Worm (Caenorhabditis elegans) whole organism, early embryonic: ENCODE data around the gene F57G9.3.
"Not testable (repeated sequence)": the region's sequence is repeated elsewhere in the genome, so short reads cannot be mapped to it uniquely, and the experiment has no call there.

Experiments used
- B0310.2 ChIP-seq: sonication (generic microtip); optimal IDR thresholded peaks from 2 replicates; lab custom pipeline; 2016; ENCODE audit warnings: mild to moderate bottlenecking, missing genetic modification characterization, missing compliant biosample characterization
- F13C5.2 ChIP-seq: sonication (generic microtip); optimal IDR thresholded peaks from 2 replicates; lab custom pipeline; 2017; ENCODE audit warnings: mild to moderate bottlenecking, missing genetic modification characterization, inconsistent platforms, missing compliant biosample characterization
- aly-1 ChIP-seq: sonication (generic microtip); optimal IDR thresholded peaks from 2 replicates; lab custom pipeline; 2016; ENCODE audit warnings: missing genetic modification characterization, missing compliant biosample characterization
- ama-1 ChIP-seq: fragments of 150-350 bp; optimal IDR thresholded peaks from 2 replicates; lab custom pipeline; 2014
- ceh-13 ChIP-seq: fragments of 200-800 bp; sonication (Bioruptor generic); optimal IDR thresholded peaks from 2 replicates; lab custom pipeline; 2018; ENCODE audit warnings: mild to moderate bottlenecking, missing genetic modification characterization, missing compliant biosample characterization
- ceh-36 ChIP-seq: sonication (generic microtip); optimal IDR thresholded peaks from 2 replicates; lab custom pipeline; 2016; ENCODE audit warnings: missing genetic modification characterization, inconsistent platforms, missing compliant biosample characterization
- flt-1 ChIP-seq: fragments of 200-800 bp; sonication (Bioruptor generic); IDR thresholded peaks from 2 replicates; pipeline ENCODE4 v1.3.6; 2022; ENCODE audit warnings: missing genetic modification characterization, missing compliant biosample characterization
- hmbx-1 ChIP-seq: sonication (generic microtip); optimal IDR thresholded peaks from 2 replicates; lab custom pipeline; 2016; ENCODE audit warnings: mild to moderate bottlenecking, missing genetic modification characterization, missing compliant biosample characterization
- hmg-4 ChIP-seq: fragments of 200-800 bp; sonication (Bioruptor generic); optimal IDR thresholded peaks from 2 replicates; lab custom pipeline; 2018; ENCODE audit warnings: mild to moderate bottlenecking, missing genetic modification characterization, missing compliant biosample characterization
- hnd-1 ChIP-seq: sonication (generic microtip); optimal IDR thresholded peaks from 2 replicates; lab custom pipeline; 2016; ENCODE audit warnings: missing genetic modification characterization, missing compliant biosample characterization
- pes-1 ChIP-seq: fragments of 200-800 bp; sonication (Bioruptor generic); IDR thresholded peaks from 2 replicates; pipeline ENCODE4 v1.3.6; 2022; ENCODE audit warnings: missing genetic modification reagents, missing genetic modification characterization, missing compliant biosample characterization
- scrt-1 ChIP-seq: fragments of 200-800 bp; sonication (Bioruptor generic); IDR thresholded peaks from 2 replicates; pipeline ENCODE4 v1.3.6; 2022; ENCODE audit warnings: missing genetic modification characterization, missing compliant biosample characterization
- sea-1 ChIP-seq: fragments of 200-800 bp; sonication (Bioruptor generic); conservative IDR thresholded peaks from 2 replicates; pipeline ENCODE4 v1.3.6; 2022; ENCODE audit warnings: missing genetic modification characterization, missing compliant biosample characterization
- tbx-11 ChIP-seq: fragments of 200-800 bp; sonication (Bioruptor generic); IDR thresholded peaks from 2 replicates; pipeline ENCODE4 v1.3.6; 2022; ENCODE audit warnings: missing genetic modification characterization, missing compliant biosample characterization
- tbx-37 ChIP-seq: fragments of 200-800 bp; sonication (Bioruptor generic); conservative IDR thresholded peaks from 2 replicates; pipeline ENCODE4 v1.3.6; 2022; ENCODE audit warnings: missing genetic modification reagents, missing genetic modification characterization, missing compliant biosample characterization
- tra-4 ChIP-seq: sonication (generic microtip); optimal IDR thresholded peaks from 2 replicates; lab custom pipeline; 2017; ENCODE audit warnings: missing genetic modification characterization, missing compliant biosample characterization

F57G9.3 gene

ce11 chrII:12444679-12445376 is 34.8 kb upstream of the F57G9.3 start, which contains the start of the genes W05H5.1 and pitr-6:
Gene W05H5.1, minus strand, starts transcription at chrII:12444779.
Gene pitr-6, plus strand, starts transcription at chrII:12445326.
- TF ChIP-seq F13C5.2 (tag; lab: Kevin White, UChicago) (no peak), flt-1 (GFP tag; lab: Robert Waterston, UW) (no peak)

DNA sequence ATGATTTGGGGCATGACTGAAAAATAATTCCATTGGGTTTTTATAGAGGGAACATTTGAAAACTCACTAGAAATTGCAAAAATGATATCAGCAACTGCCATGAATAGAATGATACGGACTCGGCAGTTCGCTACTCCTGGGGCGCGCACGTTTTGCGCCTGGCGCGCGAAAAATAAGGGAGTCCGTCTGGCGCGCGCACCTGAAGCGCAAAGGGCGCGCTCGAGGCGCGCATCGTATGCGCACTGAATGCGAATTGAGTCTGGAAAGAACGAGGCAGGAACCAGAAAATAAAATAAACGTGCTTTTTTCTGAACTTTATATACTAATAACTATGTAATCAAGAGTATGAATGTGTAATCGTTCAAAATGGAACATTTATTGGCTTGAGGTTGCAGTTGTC is 31.2 kb upstream of the F57G9.3 start, which contains the start of gene Y57A10C.10:
TSS of gene Y57A10C.10 (minus strand) at position 101 of the 400 bp plus-strand sequence.
- TF ChIP-seq hnd-1 (tag; lab: Kevin White, UChicago); tra-4 (tag; lab: Kevin White, UChicago); flt-1 (GFP tag; lab: Robert Waterston, UW): not testable (repeated sequence)

DNA sequence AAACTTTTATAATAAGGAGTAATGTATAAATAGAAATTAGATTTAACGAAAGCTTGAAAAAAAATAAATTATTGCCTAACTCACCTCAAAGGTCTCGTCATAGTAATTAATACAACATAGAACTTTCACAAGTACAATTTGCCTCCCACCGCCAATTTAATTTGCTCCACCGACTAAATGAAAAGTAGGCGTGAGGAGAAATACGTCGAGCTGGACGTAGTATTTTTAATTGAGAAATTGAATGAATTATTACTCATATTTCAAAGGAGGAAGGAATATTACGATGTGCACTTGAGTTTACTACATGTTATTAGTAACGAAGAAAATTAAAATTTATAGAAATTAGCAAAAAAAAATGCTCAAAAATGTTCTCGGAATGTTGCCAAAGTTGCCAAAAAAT is 28.4 kb upstream of the F57G9.3 start, which contains the start of gene Y57A10C.9:
TSS of gene Y57A10C.9 (minus strand) at position 101 of the 400 bp plus-strand sequence.
- TF ChIP-seq B0310.2 (tag; lab: Kevin White, UChicago) = no peak
- no peak for TF ChIP-seq hmg-4 (GFP tag; lab: Kevin White, UChicago)
- TF ChIP-seq hnd-1 (tag; lab: Kevin White, UChicago) = no peak
- no peak for TF ChIP-seq ceh-13 (GFP tag; lab: Kevin White, UChicago)
- no peak for TF ChIP-seq sea-1 (GFP tag; lab: Robert Waterston, UW)
- TF ChIP-seq flt-1 (GFP tag; lab: Robert Waterston, UW) = no peak
- TF ChIP-seq pes-1 = no peak
- no peak for TF ChIP-seq F13C5.2 (tag; lab: Kevin White, UChicago)
- TF ChIP-seq tbx-11 (GFP tag; lab: Robert Waterston, UW) = no peak
- no peak for TF ChIP-seq scrt-1 (GFP tag; lab: Robert Waterston, UW)
- TF ChIP-seq ceh-36 (tag; lab: Kevin White, UChicago) = no peak

DNA sequence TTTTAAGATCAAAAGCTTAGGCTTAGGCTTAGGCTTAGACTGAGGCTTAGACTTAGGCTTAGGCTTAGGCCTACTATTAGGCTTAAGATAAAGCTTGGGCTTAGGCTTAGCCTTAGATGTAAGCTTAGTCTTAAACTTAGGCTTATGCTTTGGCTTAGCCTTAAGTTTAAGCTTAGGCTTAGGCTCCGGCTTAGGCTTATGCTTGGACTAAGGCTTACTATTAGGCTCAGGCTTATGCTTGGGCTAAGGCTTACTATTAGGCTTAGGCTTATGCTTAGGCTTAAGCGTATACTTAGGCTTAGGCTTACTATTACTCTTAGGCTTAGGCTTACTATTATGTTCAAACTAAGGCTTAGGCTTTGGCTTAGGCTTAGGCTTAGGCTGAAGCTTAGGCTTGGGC is 26.7 kb upstream of the F57G9.3 start:
- TF ChIP-seq F13C5.2 (tag; lab: Kevin White, UChicago) = no peak
- TF ChIP-seq tbx-11 (GFP tag; lab: Robert Waterston, UW) = no peak
- no peak for TF ChIP-seq ceh-13 (GFP tag; lab: Kevin White, UChicago)
- peak; percentile 82 for TF ChIP-seq ceh-36 (tag; lab: Kevin White, UChicago)
- TF ChIP-seq sea-1 (GFP tag; lab: Robert Waterston, UW) = no peak
- TF ChIP-seq scrt-1 (GFP tag; lab: Robert Waterston, UW) = no peak
- TF ChIP-seq B0310.2 (tag; lab: Kevin White, UChicago) = no peak
- no peak for TF ChIP-seq ama-1

DNA sequence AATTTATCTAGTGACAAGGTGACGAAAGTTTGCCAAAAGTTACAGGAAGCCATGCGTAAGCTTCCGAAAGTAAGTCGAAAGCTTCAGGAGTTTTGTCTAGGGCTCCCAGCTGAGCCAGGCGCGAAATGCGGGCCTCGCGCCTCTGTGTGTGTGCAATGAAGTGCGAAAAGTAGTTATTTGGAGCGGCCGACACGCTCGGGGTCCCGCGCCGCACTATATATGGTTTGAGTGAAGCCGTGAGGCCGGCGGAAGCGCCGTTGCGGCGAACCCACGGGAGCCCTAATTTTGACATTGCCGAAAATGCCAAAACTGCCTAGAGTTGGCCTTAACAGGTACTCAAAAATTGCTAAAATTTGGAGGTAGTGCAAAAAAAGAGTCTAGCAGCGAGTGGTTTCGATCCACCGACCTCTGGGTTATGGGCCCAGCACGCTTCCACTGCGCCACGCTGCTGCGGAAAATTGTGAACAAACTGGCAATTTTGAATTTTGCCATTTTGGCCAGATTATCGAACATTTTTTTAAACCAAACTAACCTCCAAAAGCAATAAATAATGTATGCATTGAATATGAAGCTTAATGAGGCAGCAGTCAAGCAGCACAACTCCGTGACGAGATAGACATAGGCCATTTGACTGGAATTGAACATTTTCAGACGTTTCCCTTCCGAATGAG is 25.3 kb upstream of the F57G9.3 start:
- TF ChIP-seq ceh-13 (GFP tag; lab: Kevin White, UChicago) = no peak
- TF ChIP-seq flt-1 (GFP tag; lab: Robert Waterston, UW) = no peak
- TF ChIP-seq pes-1 = no peak
- TF ChIP-seq tra-4 (tag; lab: Kevin White, UChicago) = no peak

DNA sequence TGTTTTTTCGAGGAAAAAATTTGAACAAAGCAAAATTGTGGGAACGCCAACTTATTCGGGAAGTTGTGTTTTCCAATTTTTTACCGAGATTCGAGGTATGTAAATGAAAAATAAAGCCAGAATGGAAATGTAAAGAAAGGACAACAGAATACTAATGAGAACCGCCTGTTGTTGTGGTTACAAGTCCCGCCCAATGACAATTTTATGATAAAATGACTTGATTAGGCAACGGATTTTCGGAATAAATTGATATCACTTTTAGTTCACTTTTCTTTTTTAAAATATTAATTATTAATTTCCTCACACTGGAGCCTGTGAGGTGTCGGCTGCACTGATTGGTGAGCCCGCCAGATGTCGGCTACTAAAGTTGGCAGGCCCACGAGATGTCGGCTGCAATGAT is 22.3 kb upstream of the F57G9.3 start, which contains the start of gene dct-12:
TSS of gene dct-12 (minus strand) at position 101 of the 400 bp plus-strand sequence.
- TF ChIP-seq ceh-13 (GFP tag; lab: Kevin White, UChicago) (no peak), hmbx-1 (tag; lab: Kevin White, UChicago) (no peak), pes-1 (no peak), aly-1 (tag; lab: Kevin White, UChicago) (no peak), scrt-1 (GFP tag; lab: Robert Waterston, UW) (no peak)

ce11 chrII:12429743-12430142 is 19.7 kb upstream of the F57G9.3 start, which contains the start of gene Y57A10C.8:
Gene Y57A10C.8, minus strand, starts transcription at chrII:12429843.
- TF ChIP-seq tbx-11 (GFP tag; lab: Robert Waterston, UW) = no peak
- TF ChIP-seq B0310.2 (tag; lab: Kevin White, UChicago) = no peak
- no peak for TF ChIP-seq sea-1 (GFP tag; lab: Robert Waterston, UW)
- no peak for TF ChIP-seq ceh-13 (GFP tag; lab: Kevin White, UChicago)
- TF ChIP-seq ceh-36 (tag; lab: Kevin White, UChicago) = no peak
- no peak for TF ChIP-seq aly-1 (tag; lab: Kevin White, UChicago)
- no peak for TF ChIP-seq hmg-4 (GFP tag; lab: Kevin White, UChicago)
- no peak for TF ChIP-seq tbx-37 (GFP tag; lab: Robert Waterston, UW)

- TF ChIP-seq hmbx-1 (tag; lab: Kevin White, UChicago) (no peak), tra-4 (tag; lab: Kevin White, UChicago) (no peak), ceh-36 (tag; lab: Kevin White, UChicago) (no peak), ceh-13 (GFP tag; lab: Kevin White, UChicago) (no peak), F13C5.2 (tag; lab: Kevin White, UChicago) (no peak), tbx-11 (GFP tag; lab: Robert Waterston, UW) (no peak), aly-1 (tag; lab: Kevin White, UChicago) (no peak), sea-1 (GFP tag; lab: Robert Waterston, UW) (no peak), tbx-37 (GFP tag; lab: Robert Waterston, UW) (no peak)
These were observed 15.7 kb upstream of the F57G9.3 start, which contains the start of gene daf-22 for ce11 chrII:12425644-12426222. Gene daf-22, minus strand, starts transcription at chrII:12425694.
